Fruit fly (Drosophila melanogaster) whole organism, embryonic: ENCODE results near the gene KFase.
A peak's percentile ranks its signal among the peaks of the same experiment; 100 is the strongest.

Experiments
- Aef1 ChIP-seq: fragments of 200-800 bp; sonication (Bioruptor generic); IDR thresholded peaks from 3 replicates; pipeline ENCODE4 v1.3.6; 2022; ENCODE audit warnings: missing biosample characterization, missing genetic modification characterization
- BtbVII ChIP-seq: fragments of 200-800 bp; sonication (Bioruptor generic); optimal IDR thresholded peaks from 3 replicates; lab custom pipeline; 2017; ENCODE audit warnings: missing biosample characterization, mild to moderate bottlenecking, missing genetic modification characterization
- CG10267 ChIP-seq: fragments of 200-800 bp; sonication (Bioruptor generic); optimal IDR thresholded peaks from 2 replicates; lab custom pipeline; 2018; ENCODE audit warnings: missing biosample characterization, mild to moderate bottlenecking, missing genetic modification characterization, moderate library complexity
- CG10274 ChIP-seq: fragments of 200-800 bp; sonication (Bioruptor generic); optimal IDR thresholded peaks from 3 replicates; lab custom pipeline; 2017; ENCODE audit warnings: missing biosample characterization, mild to moderate bottlenecking, missing genetic modification characterization
- CG11456 ChIP-seq: fragments of 200-800 bp; sonication (Bioruptor generic); IDR thresholded peaks from 3 replicates; pipeline ENCODE4 v1.3.6; 2022; ENCODE audit warnings: missing biosample characterization, missing genetic modification characterization
- CG12071 ChIP-seq: fragments of 200-800 bp; sonication (Bioruptor generic); optimal IDR thresholded peaks from 3 replicates; lab custom pipeline; 2018; ENCODE audit warnings: missing biosample characterization, mild to moderate bottlenecking, missing genetic modification characterization
- CG12155 ChIP-seq: fragments of 200-800 bp; sonication (Bioruptor generic); optimal IDR thresholded peaks from 3 replicates; lab custom pipeline; 2016; ENCODE audit warnings: missing biosample characterization, missing genetic modification characterization
- CG12299 ChIP-seq: fragments of 200-800 bp; sonication (Bioruptor generic); optimal IDR thresholded peaks from 2 replicates; lab custom pipeline; 2018; ENCODE audit warnings: missing biosample characterization, mild to moderate bottlenecking, missing genetic modification characterization
- CG15073 ChIP-seq: fragments of 200-800 bp; sonication (Bioruptor generic); optimal IDR thresholded peaks from 2 replicates; lab custom pipeline; 2016; ENCODE audit warnings: missing biosample characterization, missing genetic modification characterization
- CG30403 ChIP-seq: fragments of 200-800 bp; sonication (Bioruptor generic); optimal IDR thresholded peaks from 3 replicates; lab custom pipeline; 2016; ENCODE audit warnings: missing biosample characterization, missing genetic modification characterization
- CG31224 ChIP-seq: fragments of 200-800 bp; sonication (Bioruptor generic); IDR thresholded peaks from 2 replicates; pipeline ENCODE4 v1.3.6; 2022; ENCODE audit warnings: missing biosample characterization, missing genetic modification characterization
- CG32767 ChIP-seq: fragments of 200-800 bp; sonication (Bioruptor generic); IDR thresholded peaks from 2 replicates; pipeline ENCODE4 v1.3.6; 2022; ENCODE audit warnings: missing biosample characterization, missing genetic modification characterization
- CG34376 ChIP-seq: fragments of 200-800 bp; sonication (Bioruptor generic); optimal IDR thresholded peaks from 2 replicates; lab custom pipeline; 2018; ENCODE audit warnings: missing biosample characterization, mild to moderate bottlenecking, missing genetic modification characterization
- CG7963 ChIP-seq: fragments of 200-800 bp; sonication (Bioruptor generic); IDR thresholded peaks from 3 replicates; pipeline ENCODE4 v1.3.6; 2022; ENCODE audit warnings: missing biosample characterization, missing genetic modification characterization; ENCODE audit not compliant: partially characterized antibody
- CG8281 ChIP-seq: fragments of 200-800 bp; sonication (Bioruptor generic); optimal IDR thresholded peaks from 2 replicates; lab custom pipeline; 2018; ENCODE audit warnings: missing biosample characterization, mild to moderate bottlenecking, missing genetic modification characterization, moderate library complexity
- CG9876 ChIP-seq: fragments of 200-800 bp; sonication (Bioruptor generic); optimal IDR thresholded peaks from 2 replicates; lab custom pipeline; 2016; ENCODE audit warnings: missing biosample characterization, missing genetic modification characterization
- E2f1 ChIP-seq: fragments of 200-800 bp; sonication (Bioruptor generic); IDR thresholded peaks from 2 replicates; pipeline ENCODE4 v1.3.6; 2022; ENCODE audit warnings: missing biosample characterization, missing genetic modification characterization
- ERR ChIP-seq: fragments of 200-800 bp; sonication (Bioruptor generic); optimal IDR thresholded peaks from 2 replicates; lab custom pipeline; 2016; ENCODE audit warnings: missing biosample characterization, missing genetic modification characterization
- Hey ChIP-seq: fragments of 200-800 bp; sonication (Bioruptor generic); optimal IDR thresholded peaks from 3 replicates; lab custom pipeline; 2018; ENCODE audit warnings: missing biosample characterization, mild to moderate bottlenecking, missing genetic modification characterization
- Med ChIP-seq: fragments of 200-800 bp; sonication (Bioruptor generic); peaks from one replicate; lab custom pipeline; 2016; ENCODE audit warnings: missing biosample characterization, missing genetic modification characterization, mild to moderate bottlenecking, inconsistent platforms, moderate library complexity
- Opbp ChIP-seq: fragments of 200-800 bp; sonication (Bioruptor generic); IDR thresholded peaks from 3 replicates; pipeline ENCODE4 v1.3.6; 2022; ENCODE audit warnings: missing biosample characterization, missing genetic modification characterization; ENCODE audit not compliant: partially characterized antibody
- Stat92E ChIP-seq, 3 experiments: fragments of >200 bp in 2 of 3; fragments of 200-800 bp in 1 of 3; sonication (Bioruptor generic) in 1 of 3; optimal IDR thresholded peaks; 2 replicates each; lab custom pipeline; 2017 to 2019; ENCODE audit warnings: missing biosample characterization in 3 of 3, missing genetic modification characterization in 3 of 3, mild to moderate bottlenecking in 1 of 3, moderate library complexity in 1 of 3
- Vsx1 ChIP-seq: fragments of 200-800 bp; sonication (Bioruptor generic); optimal IDR thresholded peaks from 2 replicates; lab custom pipeline; 2017; ENCODE audit warnings: missing biosample characterization, mild to moderate bottlenecking, missing genetic modification characterization, missing genetic modification reagents
- bab2 ChIP-seq: fragments of 200-800 bp; sonication (Bioruptor generic); optimal IDR thresholded peaks from 2 replicates; lab custom pipeline; 2016; ENCODE audit warnings: missing biosample characterization, missing genetic modification characterization
- bigmax ChIP-seq: fragments of 200-800 bp; sonication (Bioruptor generic); optimal IDR thresholded peaks from 2 replicates; lab custom pipeline; 2018; ENCODE audit warnings: missing biosample characterization, mild to moderate bottlenecking, missing genetic modification characterization
- cato ChIP-seq: fragments of 200-800 bp; sonication (Bioruptor generic); optimal IDR thresholded peaks from 2 replicates; lab custom pipeline; 2016; ENCODE audit warnings: missing biosample characterization, missing genetic modification characterization, borderline replicate concordance
- exex ChIP-seq: fragments of 200-800 bp; sonication (Bioruptor generic); optimal IDR thresholded peaks from 4 replicates; lab custom pipeline; 2018; ENCODE audit warnings: missing biosample characterization, mild to moderate bottlenecking, missing genetic modification characterization, moderate library complexity
- grn ChIP-seq: fragments of 200-800 bp; sonication (Bioruptor generic); optimal IDR thresholded peaks from 3 replicates; lab custom pipeline; 2017; ENCODE audit warnings: missing biosample characterization, missing genetic modification characterization
- lab ChIP-seq: fragments of 200-800 bp; sonication (Bioruptor generic); optimal IDR thresholded peaks from 3 replicates; lab custom pipeline; 2017; ENCODE audit warnings: missing biosample characterization, missing genetic modification characterization, mild to moderate bottlenecking, moderate library complexity, missing genetic modification reagents
- lmd ChIP-seq: fragments of 200-800 bp; sonication (Bioruptor generic); IDR thresholded peaks from 2 replicates; pipeline ENCODE4 v1.3.6; 2022; ENCODE audit warnings: missing biosample characterization, missing genetic modification characterization
- lov ChIP-seq, 2 experiments: fragments of 200-800 bp in 1 of 2; fragments of >200 bp in 1 of 2; sonication (Bioruptor generic) in 1 of 2; IDR thresholded peaks in 1 of 2; optimal IDR thresholded peaks in 1 of 2; 2 replicates in 1 of 2; 3 replicates in 1 of 2; pipeline versions ENCODE4 v1.3.6 to Lab custom; 2017 to 2022; ENCODE audit warnings: missing biosample characterization in 1 of 2, missing genetic modification characterization in 1 of 2
- nerfin-2 ChIP-seq: fragments of 200-800 bp; sonication (Bioruptor generic); IDR thresholded peaks from 2 replicates; pipeline ENCODE4 v1.3.6; 2022; ENCODE audit warnings: missing biosample characterization, missing genetic modification characterization; ENCODE audit not compliant: partially characterized antibody
- onecut ChIP-seq: fragments of 200-800 bp; sonication (Bioruptor generic); IDR thresholded peaks from 2 replicates; pipeline ENCODE4 v1.3.6; 2022; ENCODE audit warnings: missing biosample characterization, missing genetic modification characterization
- psq ChIP-seq: fragments of 200-800 bp; sonication (Bioruptor generic); optimal IDR thresholded peaks from 2 replicates; lab custom pipeline; 2017; ENCODE audit warnings: missing biosample characterization, missing genetic modification characterization
- ranshi ChIP-seq: fragments of 200-800 bp; sonication (Bioruptor generic); IDR thresholded peaks from 2 replicates; pipeline ENCODE4 v1.3.6; 2022; ENCODE audit warnings: missing biosample characterization, missing genetic modification characterization
- sc ChIP-seq, 3 experiments: fragments of >200 bp in 2 of 3; fragments of 200-800 bp in 1 of 3; sonication (Bioruptor generic) in 1 of 3; optimal IDR thresholded peaks; 2 replicates in 2 of 3; 3 replicates in 1 of 3; lab custom pipeline; 2017; ENCODE audit warnings: mild to moderate bottlenecking in 1 of 3, missing biosample characterization in 1 of 3, missing genetic modification characterization in 1 of 3, missing genetic modification reagents in 1 of 3
- sisA ChIP-seq: fragments of 200-800 bp; sonication (Bioruptor generic); IDR thresholded peaks from 2 replicates; pipeline ENCODE4 v1.3.6; 2022; ENCODE audit warnings: missing biosample characterization, missing genetic modification characterization
- so ChIP-seq: fragments of 200-800 bp; sonication (Bioruptor generic); IDR thresholded peaks from 3 replicates; pipeline ENCODE4 v1.3.6; 2022; ENCODE audit warnings: missing biosample characterization, missing genetic modification characterization
- sug ChIP-seq: fragments of 200-800 bp; optimal IDR thresholded peaks from 2 replicates; lab custom pipeline; 2019; ENCODE audit warnings: missing biosample characterization, mild to moderate bottlenecking, missing genetic modification characterization, moderate library complexity

KFase gene

DNA sequence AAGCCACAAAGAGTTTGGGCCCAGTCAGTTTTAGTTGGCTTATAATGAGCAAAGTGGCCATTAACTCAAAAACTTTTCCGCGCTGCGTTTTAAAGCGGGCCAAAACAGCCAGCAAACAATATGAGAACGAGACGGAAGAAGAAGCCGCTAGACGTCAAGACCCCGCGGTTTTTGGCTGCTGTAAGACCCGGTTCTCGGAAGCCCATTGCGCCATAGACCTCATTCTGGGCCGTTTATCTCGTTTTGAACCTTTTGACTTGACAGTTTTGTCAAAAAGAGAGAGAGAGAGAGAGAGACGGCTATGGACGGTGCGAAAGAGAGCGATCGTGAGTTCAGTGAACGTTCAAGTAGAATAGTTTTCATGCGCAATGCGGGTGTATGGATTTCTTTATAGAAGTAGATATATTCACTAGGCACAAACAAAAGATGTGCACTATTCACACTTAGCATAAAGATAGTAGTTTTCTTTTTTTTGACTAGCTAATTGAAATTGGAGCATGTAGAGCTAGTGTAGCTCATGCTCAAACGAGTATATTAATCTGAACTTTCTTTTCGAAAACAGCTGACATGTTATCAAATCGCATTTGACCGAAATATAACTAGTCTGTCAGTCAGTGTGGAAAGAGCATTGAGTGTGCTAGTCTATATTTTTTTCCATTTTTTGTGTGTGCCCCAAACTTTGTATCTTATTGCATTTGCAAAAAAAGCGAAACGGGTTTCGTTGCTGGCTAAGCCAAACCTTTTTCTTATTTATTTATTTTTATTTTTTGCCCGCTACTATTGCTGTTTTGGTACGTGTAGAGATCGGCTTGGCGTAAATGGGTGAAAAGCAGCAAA is 14.5 kb upstream of the KFase start (continued):
- TF ChIP-seq CG15073 (GFP tag; lab: Kevin White, UChicago), result no peak
- peak in 1 of 3 experiments; percentile 71 for TF ChIP-seq Stat92E (GFP tag; optimal IDR thresholded peaks at IDR 0.05; lab: Kevin White, UChicago)

DNA sequence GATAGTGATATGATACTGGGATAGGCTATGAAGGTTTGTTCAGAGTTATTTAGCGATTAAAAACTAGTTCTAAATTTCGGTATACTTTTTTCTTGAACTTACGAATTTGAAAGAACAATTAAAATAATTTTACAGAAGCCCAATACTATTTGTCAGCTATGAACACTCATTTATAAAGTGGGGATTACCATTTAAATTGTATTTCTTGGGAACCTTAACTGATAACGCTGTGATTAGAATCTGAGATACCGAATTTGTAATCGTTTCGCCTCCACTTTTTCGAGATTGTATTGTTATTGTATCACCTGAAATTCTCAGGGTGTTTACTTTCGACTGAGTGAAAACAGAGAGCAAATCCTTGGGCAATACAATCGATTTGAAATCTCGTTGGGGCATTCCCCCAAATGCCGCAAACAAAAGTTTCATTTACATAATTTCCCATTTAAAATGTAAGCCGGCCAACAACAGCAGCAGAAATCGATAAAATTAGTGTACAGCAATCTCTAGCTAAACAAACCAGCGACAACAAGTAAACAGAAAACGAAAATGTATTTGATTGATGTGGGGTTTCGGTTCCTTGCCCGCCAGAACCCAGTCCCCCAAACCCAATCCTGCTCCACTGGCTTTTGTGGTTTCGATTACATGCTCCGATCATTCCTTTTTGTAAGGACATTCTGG is 12.2 kb upstream of the KFase start:
- TF ChIP-seq E2f1 (GFP tag; lab: Robert Waterston, UW) (no peak), nerfin-2 (GFP tag; lab: Robert Waterston, UW) (no peak), CG12071 (GFP tag; lab: Kevin White, UChicago) (no peak), exex (tag; lab: Kevin White, UChicago) (peak; percentile 62), cato (GFP tag; lab: Kevin White, UChicago) (no peak), bigmax (GFP tag; lab: Kevin White, UChicago) (no peak), Hey (tag; lab: Kevin White, UChicago) (no peak), CG11456 (no peak), Opbp (GFP tag; lab: Robert Waterston, UW) (no peak), CG30403 (GFP tag; lab: Kevin White, UChicago) (no peak), CG10267 (tag; lab: Kevin White, UChicago) (no peak), CG9876 (GFP tag; lab: Kevin White, UChicago) (no peak), CG8281 (tag; lab: Kevin White, UChicago) (no peak), CG34376 (GFP tag; lab: Kevin White, UChicago) (peak; percentile 8), CG32767 (peak; percentile 54; the same call in 1 of the 2 replicates), sc (optimal IDR thresholded peaks at IDR 0.05; lab: Kevin White, UChicago) (no peak), sc (GFP tag; optimal IDR thresholded peaks at IDR 0.05; lab: Kevin White, UChicago) (no peak), lov (optimal IDR thresholded peaks at IDR 0.05; lab: Kevin White, UChicago) (no peak), lov (GFP tag; IDR thresholded peaks at IDR 0.05; lab: Robert Waterston, UW) (no peak), Aef1 (no peak), CG12155 (no peak), psq (GFP tag; lab: Kevin White, UChicago) (no peak), BtbVII (GFP tag; lab: Kevin White, UChicago) (no peak), onecut (GFP tag; lab: Robert Waterston, UW) (peak; percentile 76), ERR (GFP tag; lab: Kevin White, UChicago) (no peak), CG12299 (no peak), bab2 (no peak), sug (tag; lab: Kevin White, UChicago) (peak; percentile 2), sisA (GFP tag; lab: Robert Waterston, UW) (no peak), Vsx1 (GFP tag; lab: Kevin White, UChicago) (no peak), lab (GFP tag; lab: Kevin White, UChicago) (peak; percentile 8), so (GFP tag; lab: Robert Waterston, UW) (no peak), CG10274 (GFP tag; lab: Kevin White, UChicago) (no peak), CG7963 (no peak), ranshi (GFP tag; lab: Robert Waterston, UW) (no peak), lmd (GFP tag; lab: Robert Waterston, UW) (no peak), grn (GFP tag; lab: Kevin White, UChicago) (peak; percentile 75), Med (GFP tag; lab: Kevin White, UChicago) (peak; percentile 17), CG31224 (GFP tag; lab: Robert Waterston, UW) (no peak)
